Fruit fly (Drosophila melanogaster) whole organism, wandering third instar larva: ENCODE data around the gene CG10948.

ENCODE experiments used
- pan ChIP-seq: fragments of >200 bp; optimal IDR thresholded peaks from 2 replicates; lab custom pipeline; 2017
- usp ChIP-seq: fragments of >200 bp; optimal IDR thresholded peaks from 2 replicates; lab custom pipeline; 2017; ENCODE audit warnings: missing biosample characterization, missing genetic modification characterization

- TF ChIP-seq usp (GFP tag; lab: Kevin White, UChicago) = no peak
- no peak for TF ChIP-seq pan (lab: Kevin White, UChicago)
Observed at dm6 chr3L:12837196-12837720, 12.7 kb downstream of the CG10948 start.
